Fruit fly (Drosophila melanogaster): ENCODE results near the gene CG46439.
A peak's percentile ranks its signal among the peaks of the same experiment; 100 is the strongest.

DNA sequence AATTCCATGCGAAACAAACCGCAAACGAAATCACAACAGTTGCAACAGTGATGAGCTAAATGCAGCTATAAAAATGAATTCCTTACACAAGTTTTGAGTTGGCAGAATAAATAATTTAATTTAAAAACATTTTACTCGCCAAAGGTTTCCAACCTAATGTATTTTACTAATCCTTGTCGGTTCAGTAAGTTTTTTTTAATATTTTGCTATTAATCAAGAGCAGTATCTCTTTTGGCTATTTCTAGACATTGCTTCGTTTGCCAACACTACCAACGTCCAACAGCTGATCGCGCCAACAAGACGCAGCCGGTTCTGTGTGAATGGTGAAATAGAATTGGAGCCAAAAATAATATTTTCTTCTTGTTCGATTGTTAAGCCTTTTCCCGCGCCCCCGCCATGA, 31.4 kb downstream of the CG46439 start, which contains the start of the genes CG32075, CG45101 and SuUR:
- no peak for TF ChIP-seq usp (GFP tag; optimal IDR thresholded peaks at IDR 0.05)
- TF ChIP-seq lola (GFP tag; optimal IDR thresholded peaks at IDR 0.05), result no peak
- TF ChIP-seq tai (GFP tag; optimal IDR thresholded peaks at IDR 0.05), result no peak
- peak; percentile 98 for TF ChIP-seq Myc (optimal IDR thresholded peaks at IDR 0.05)
- TF ChIP-seq br (GFP tag; optimal IDR thresholded peaks at IDR 0.05), result peak; percentile 85
- no peak for TF ChIP-seq Abd-B (GFP tag; optimal IDR thresholded peaks at IDR 0.05)
- peak; percentile 80 for TF ChIP-seq psq (GFP tag; optimal IDR thresholded peaks at IDR 0.05)
- no peak for TF ChIP-seq Rel (GFP tag; optimal IDR thresholded peaks at IDR 0.05)
- peak; percentile 46 for TF ChIP-seq Rel (tag; optimal IDR thresholded peaks at IDR 0.05)
- TF ChIP-seq pan (optimal IDR thresholded peaks at IDR 0.05), result no peak
